Worm (Caenorhabditis elegans) whole organism, L4/young adult: ENCODE results near the gene kvs-1.

Source experiments
- W03F9.2 ChIP-seq: fragments of 150-350 bp; optimal IDR thresholded peaks from 2 replicates; lab custom pipeline; 2014; ENCODE audit warnings: missing biosample characterization, missing genetic modification characterization
- dao-5 ChIP-seq: sonication (generic microtip); optimal IDR thresholded peaks from 2 replicates; lab custom pipeline; 2016; ENCODE audit warnings: missing genotype, missing genetic modification characterization, moderate library complexity, missing compliant biosample characterization
- him-1 ChIP-seq: sonication (generic microtip); optimal IDR thresholded peaks from 2 replicates; lab custom pipeline; 2016; ENCODE audit warnings: missing genotype, missing genetic modification reagents, missing genetic modification characterization, missing compliant biosample characterization

ce11 chrX:7681965-7682946, 24.7 kb downstream of the kvs-1 start, which contains the start of gene unc-18:
- TF ChIP-seq him-1 (tag; lab: Kevin White, UChicago) (no peak), dao-5 (tag; lab: Kevin White, UChicago) (no peak), W03F9.2 (tag; lab: Kevin White, UChicago) (no peak)
